Fruit fly (Drosophila melanogaster) whole organism, embryonic: Measurements from ENCODE around the gene Idh3g.
A peak's percentile ranks its signal among the peaks of the same experiment; 100 is the strongest.

Experiments
- Aef1 ChIP-seq: fragments of 200-800 bp; sonication (Bioruptor generic); IDR thresholded peaks from 3 replicates; pipeline ENCODE4 v1.3.6; 2022; ENCODE audit warnings: missing biosample characterization, missing genetic modification characterization
- Blimp-1 ChIP-seq: fragments of 200-800 bp; sonication (Bioruptor generic); optimal IDR thresholded peaks from 3 replicates; lab custom pipeline; 2018; ENCODE audit warnings: missing biosample characterization, missing genetic modification characterization, mild to moderate bottlenecking, moderate library complexity, missing genetic modification reagents
- CG1024 ChIP-seq: fragments of 200-800 bp; sonication (Bioruptor generic); IDR thresholded peaks from 2 replicates; pipeline ENCODE4 v1.3.6; 2022; ENCODE audit warnings: missing biosample characterization, missing genetic modification characterization
- CG10321 ChIP-seq: fragments of 200-800 bp; sonication (Bioruptor generic); IDR thresholded peaks from 2 replicates; pipeline ENCODE4 v1.3.6; 2022; ENCODE audit warnings: missing biosample characterization, missing genetic modification characterization
- CG10431 ChIP-seq: fragments of 200-800 bp; sonication (Bioruptor generic); optimal IDR thresholded peaks from 3 replicates; lab custom pipeline; 2018; ENCODE audit warnings: missing biosample characterization, mild to moderate bottlenecking, missing genetic modification characterization
- CG10543 ChIP-seq: fragments of 200-800 bp; sonication (Bioruptor generic); optimal IDR thresholded peaks from 3 replicates; lab custom pipeline; 2017; ENCODE audit warnings: missing biosample characterization, mild to moderate bottlenecking, missing genetic modification characterization, moderate library complexity
- CG10565 ChIP-seq: fragments of 200-800 bp; sonication (Bioruptor generic); optimal IDR thresholded peaks from 3 replicates; lab custom pipeline; 2016; ENCODE audit warnings: missing biosample characterization, mild to moderate bottlenecking, missing genetic modification characterization
- CG12942 ChIP-seq: fragments of 200-800 bp; sonication (Bioruptor generic); optimal IDR thresholded peaks from 3 replicates; lab custom pipeline; 2016; ENCODE audit warnings: missing biosample characterization, missing genetic modification characterization
- CG13424 ChIP-seq: fragments of 200-800 bp; sonication (Bioruptor generic); optimal IDR thresholded peaks from 2 replicates; lab custom pipeline; 2019; ENCODE audit warnings: missing biosample characterization, mild to moderate bottlenecking, missing genetic modification characterization, moderate library complexity
- CG14965 ChIP-seq: fragments of 200-800 bp; sonication (Bioruptor generic); optimal IDR thresholded peaks from 2 replicates; lab custom pipeline; 2016; ENCODE audit warnings: missing biosample characterization, missing genetic modification characterization, borderline replicate concordance
- CG18476 ChIP-seq: fragments of 200-800 bp; sonication (Bioruptor generic); optimal IDR thresholded peaks from 2 replicates; lab custom pipeline; 2016; ENCODE audit warnings: missing biosample characterization, mild to moderate bottlenecking, missing genetic modification characterization
- CG18599 ChIP-seq: fragments of 200-800 bp; sonication (Bioruptor generic); optimal IDR thresholded peaks from 3 replicates; lab custom pipeline; 2017; ENCODE audit warnings: missing biosample characterization, missing genetic modification characterization, mild to moderate bottlenecking, moderate library complexity, missing genetic modification reagents
- CG2678 ChIP-seq: fragments of 200-800 bp; sonication (Bioruptor generic); optimal IDR thresholded peaks from 3 replicates; lab custom pipeline; 2019; ENCODE audit warnings: missing biosample characterization, mild to moderate bottlenecking, missing genetic modification characterization, moderate library complexity
- CG2875 ChIP-seq: fragments of 200-800 bp; sonication (Bioruptor generic); optimal IDR thresholded peaks from 2 replicates; lab custom pipeline; 2017; ENCODE audit warnings: missing biosample characterization, mild to moderate bottlenecking, missing genetic modification characterization, missing genetic modification reagents
- CG31365 ChIP-seq: fragments of 200-800 bp; sonication (Bioruptor generic); optimal IDR thresholded peaks from 2 replicates; lab custom pipeline; 2018; ENCODE audit warnings: missing biosample characterization, mild to moderate bottlenecking, missing genetic modification characterization
- CG31388 ChIP-seq: fragments of 200-800 bp; sonication (Bioruptor generic); optimal IDR thresholded peaks from 2 replicates; lab custom pipeline; 2016; ENCODE audit warnings: missing biosample characterization, missing genetic modification characterization
- CG34376 ChIP-seq: fragments of 200-800 bp; sonication (Bioruptor generic); optimal IDR thresholded peaks from 2 replicates; lab custom pipeline; 2018; ENCODE audit warnings: missing biosample characterization, mild to moderate bottlenecking, missing genetic modification characterization
- CG3995 ChIP-seq: fragments of 200-800 bp; sonication (Bioruptor generic); optimal IDR thresholded peaks from 3 replicates; lab custom pipeline; 2016; ENCODE audit warnings: missing biosample characterization, missing genetic modification characterization
- CG5180 ChIP-seq: fragments of 200-800 bp; sonication (Bioruptor generic); optimal IDR thresholded peaks from 3 replicates; lab custom pipeline; 2017; ENCODE audit warnings: missing biosample characterization, missing genetic modification characterization, mild to moderate bottlenecking, moderate library complexity, missing genetic modification reagents
- CG6272 ChIP-seq: fragments of 200-800 bp; sonication (Bioruptor generic); IDR thresholded peaks from 2 replicates; pipeline ENCODE4 v1.3.6; 2022; ENCODE audit warnings: missing biosample characterization, missing genetic modification characterization
- CG7928 ChIP-seq: fragments of 200-800 bp; sonication (Bioruptor generic); optimal IDR thresholded peaks from 2 replicates; lab custom pipeline; 2017; ENCODE audit warnings: missing biosample characterization, mild to moderate bottlenecking, missing genetic modification characterization
- CG7963 ChIP-seq: fragments of 200-800 bp; sonication (Bioruptor generic); IDR thresholded peaks from 3 replicates; pipeline ENCODE4 v1.3.6; 2022; ENCODE audit warnings: missing biosample characterization, missing genetic modification characterization; ENCODE audit not compliant: partially characterized antibody
- CG9727 ChIP-seq: fragments of 200-800 bp; sonication (Bioruptor generic); optimal IDR thresholded peaks from 3 replicates; lab custom pipeline; 2017; ENCODE audit warnings: missing biosample characterization, mild to moderate bottlenecking, missing genetic modification characterization
- Dad ChIP-seq: fragments of 200-800 bp; sonication (Bioruptor generic); optimal IDR thresholded peaks from 3 replicates; lab custom pipeline; 2016; ENCODE audit warnings: missing biosample characterization, missing genetic modification characterization
- Ets97D ChIP-seq: fragments of 200-800 bp; sonication (Bioruptor generic); optimal IDR thresholded peaks from 3 replicates; lab custom pipeline; 2016; ENCODE audit warnings: missing biosample characterization, missing genetic modification characterization
- Gug ChIP-seq: fragments of 200-800 bp; sonication (Bioruptor generic); IDR thresholded peaks from 4 replicates; pipeline ENCODE4 v1.3.6; 2022; ENCODE audit warnings: missing biosample characterization, missing genetic modification characterization
- HmgD ChIP-seq: fragments of 200-800 bp; sonication (Bioruptor generic); optimal IDR thresholded peaks from 3 replicates; lab custom pipeline; 2016; ENCODE audit warnings: missing biosample characterization, missing genetic modification characterization
- Hsf ChIP-seq: fragments of 200-800 bp; sonication (Bioruptor generic); optimal IDR thresholded peaks from 3 replicates; lab custom pipeline; 2016; ENCODE audit warnings: missing biosample characterization, missing genetic modification characterization
- Lim3 ChIP-seq: fragments of 200-800 bp; sonication (Bioruptor generic); IDR thresholded peaks from 2 replicates; pipeline ENCODE4 v1.3.6; 2022; ENCODE audit warnings: missing biosample characterization, missing genetic modification characterization
- MTF-1 ChIP-seq: fragments of 200-800 bp; sonication (Bioruptor generic); optimal IDR thresholded peaks from 2 replicates; lab custom pipeline; 2018; ENCODE audit warnings: missing biosample characterization, mild to moderate bottlenecking, missing genetic modification characterization, borderline replicate concordance
- Oli ChIP-seq: fragments of 200-800 bp; sonication (Bioruptor generic); optimal IDR thresholded peaks from 2 replicates; lab custom pipeline; 2018; ENCODE audit warnings: missing biosample characterization, mild to moderate bottlenecking, missing genetic modification characterization, moderate library complexity
- Opbp ChIP-seq: fragments of 200-800 bp; sonication (Bioruptor generic); IDR thresholded peaks from 3 replicates; pipeline ENCODE4 v1.3.6; 2022; ENCODE audit warnings: missing biosample characterization, missing genetic modification characterization; ENCODE audit not compliant: partially characterized antibody
- Optix ChIP-seq: fragments of 200-800 bp; sonication (Bioruptor generic); IDR thresholded peaks from 3 replicates; pipeline ENCODE4 v1.3.6; 2022; ENCODE audit warnings: missing biosample characterization, missing genetic modification characterization
- Poxn ChIP-seq: fragments of 200-800 bp; sonication (Bioruptor generic); IDR thresholded peaks from 2 replicates; pipeline ENCODE4 v1.3.6; 2022; ENCODE audit warnings: missing biosample characterization, missing genetic modification characterization
- Sry-β ChIP-seq: fragments of 200-800 bp; sonication (Bioruptor generic); optimal IDR thresholded peaks from 2 replicates; lab custom pipeline; 2018; ENCODE audit warnings: missing biosample characterization, mild to moderate bottlenecking, missing genetic modification characterization, moderate library complexity
- Taf1 ChIP-seq: fragments of 200-800 bp; sonication (Bioruptor generic); IDR thresholded peaks from 2 replicates; pipeline ENCODE4 v1.3.6; 2022; ENCODE audit warnings: missing biosample characterization, missing genetic modification characterization
- YL-1 ChIP-seq: fragments of 200-800 bp; sonication (Bioruptor generic); optimal IDR thresholded peaks from 3 replicates; lab custom pipeline; 2017; ENCODE audit warnings: missing biosample characterization, mild to moderate bottlenecking, missing genetic modification characterization
- ase ChIP-seq: fragments of 200-800 bp; sonication (Bioruptor generic); IDR thresholded peaks from 3 replicates; pipeline ENCODE4 v1.3.6; 2022; ENCODE audit warnings: missing biosample characterization, missing genetic modification characterization
- br ChIP-seq: fragments of >200 bp; optimal IDR thresholded peaks from 2 replicates; lab custom pipeline; 2017
- chif ChIP-seq, 2 experiments: fragments of 200-800 bp; sonication (Bioruptor generic); optimal IDR thresholded peaks; 3 replicates each; lab custom pipeline; 2016; ENCODE audit warnings: missing biosample characterization in 2 of 2, missing genetic modification characterization in 2 of 2
- crol ChIP-seq: fragments of 200-800 bp; sonication (Bioruptor generic); IDR thresholded peaks from 2 replicates; pipeline ENCODE4 v1.3.6; 2022; ENCODE audit warnings: missing biosample characterization, missing genetic modification characterization
- gce ChIP-seq: fragments of 200-800 bp; sonication (Bioruptor generic); IDR thresholded peaks from 3 replicates; pipeline ENCODE4 v1.3.6; 2022; ENCODE audit warnings: missing biosample characterization, missing genetic modification characterization
- gro ChIP-seq: fragments of 200-800 bp; sonication (Bioruptor generic); optimal IDR thresholded peaks from 2 replicates; lab custom pipeline; 2016; ENCODE audit warnings: missing biosample characterization, missing genetic modification characterization
- mam ChIP-seq: fragments of 200-800 bp; sonication (Bioruptor generic); optimal IDR thresholded peaks from 3 replicates; lab custom pipeline; 2016; ENCODE audit warnings: missing biosample characterization, missing genetic modification characterization
- mirr ChIP-seq: fragments of 200-800 bp; sonication (Bioruptor generic); optimal IDR thresholded peaks from 3 replicates; lab custom pipeline; 2018; ENCODE audit warnings: missing biosample characterization, mild to moderate bottlenecking, missing genetic modification characterization
- org-1 ChIP-seq: fragments of 200-800 bp; sonication (Bioruptor generic); optimal IDR thresholded peaks from 2 replicates; lab custom pipeline; 2017; ENCODE audit warnings: missing biosample characterization, missing genetic modification characterization
- pfk ChIP-seq: fragments of 200-800 bp; sonication (Bioruptor generic); optimal IDR thresholded peaks from 2 replicates; lab custom pipeline; 2018; ENCODE audit warnings: missing biosample characterization, mild to moderate bottlenecking, missing genetic modification characterization, moderate library complexity
- stwl ChIP-seq: fragments of 200-800 bp; sonication (Bioruptor generic); optimal IDR thresholded peaks from 3 replicates; lab custom pipeline; 2018; ENCODE audit warnings: missing biosample characterization, mild to moderate bottlenecking, missing genetic modification characterization, moderate library complexity
- toy ChIP-seq: fragments of 200-800 bp; sonication (Bioruptor generic); IDR thresholded peaks from 2 replicates; pipeline ENCODE4 v1.3.6; 2022; ENCODE audit warnings: missing biosample characterization, missing genetic modification characterization
- ttk ChIP-seq: fragments of 200-800 bp; sonication (Bioruptor generic); IDR thresholded peaks from 2 replicates; pipeline ENCODE4 v2.1.2; 2022; ENCODE audit warnings: missing biosample characterization, missing genetic modification characterization

Gene Idh3g

DNA sequence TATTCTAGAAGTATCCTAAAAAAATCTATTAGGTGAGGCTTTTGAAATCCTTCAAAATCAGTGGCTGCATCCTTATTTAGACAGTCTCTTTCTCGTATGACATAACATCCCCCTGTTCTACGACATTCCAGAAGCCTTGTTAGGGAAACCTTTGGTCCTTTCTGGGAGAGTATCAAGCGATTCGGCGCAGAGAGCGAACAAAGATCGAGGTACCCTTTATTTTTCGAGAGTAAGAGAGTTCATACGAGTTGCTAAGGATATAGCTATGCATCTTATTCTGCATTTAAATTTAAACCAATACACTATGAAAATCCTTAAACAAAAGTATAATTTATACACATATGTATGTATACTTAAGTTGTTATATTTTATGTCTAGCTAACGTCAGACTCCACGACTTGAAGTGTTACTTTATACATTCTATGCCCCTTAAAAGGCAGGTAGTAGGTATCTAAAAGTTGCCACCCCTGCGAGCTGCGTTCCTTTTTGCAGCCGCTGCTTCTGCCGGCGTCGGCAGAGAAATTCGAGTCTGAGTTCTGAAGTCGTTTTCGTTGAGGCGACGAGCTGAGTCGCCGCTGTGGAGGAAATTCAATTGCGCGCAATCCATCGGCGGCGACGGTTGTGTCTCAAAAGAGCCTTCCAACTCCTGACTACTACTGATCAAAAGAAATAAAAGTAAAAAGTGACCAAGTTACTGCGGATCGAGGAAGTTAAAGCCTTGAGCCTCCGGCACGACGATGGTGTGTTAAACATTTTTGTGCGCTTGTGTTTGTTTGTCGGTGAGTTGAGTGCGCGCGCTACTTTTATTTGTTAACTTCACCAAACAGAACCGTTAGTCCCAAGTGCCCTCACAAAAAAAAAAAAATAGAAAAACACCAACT lies 43.1 kb upstream of the Idh3g start, which contains the start of gene jigr1 (continued):
- TF ChIP-seq MTF-1 (GFP tag; lab: Kevin White, UChicago) (no peak), org-1 (GFP tag; lab: Kevin White, UChicago) (peak; percentile 15), Ets97D (no peak), Aef1 (no peak), ttk (GFP tag; lab: Robert Waterston, UW) (no peak), Oli (peak; percentile 42), CG18476 (GFP tag; lab: Kevin White, UChicago) (peak; percentile 21), pfk (GFP tag; lab: Kevin White, UChicago) (no peak), CG10565 (GFP tag; lab: Kevin White, UChicago) (no peak), CG2678 (tag; lab: Kevin White, UChicago) (peak; percentile 12), CG13424 (peak; percentile 19), mam (GFP tag; lab: Kevin White, UChicago) (no peak), Dad (GFP tag; lab: Kevin White, UChicago) (no peak), CG3995 (GFP tag; lab: Kevin White, UChicago) (no peak), toy (GFP tag; lab: Robert Waterston, UW) (no peak), gro (GFP tag; lab: Kevin White, UChicago) (no peak), stwl (tag; lab: Kevin White, UChicago) (peak; percentile 3), Optix (GFP tag; lab: Robert Waterston, UW) (no peak), CG10321 (GFP tag; lab: Robert Waterston, UW) (no peak), CG10543 (GFP tag; lab: Kevin White, UChicago) (no peak), Opbp (no peak), Taf1 (GFP tag; lab: Robert Waterston, UW) (no peak), CG5180 (GFP tag; lab: Kevin White, UChicago) (no peak), Sry-β (GFP tag; lab: Kevin White, UChicago) (no peak), CG10431 (GFP tag; lab: Kevin White, UChicago) (no peak), Gug (GFP tag; lab: Robert Waterston, UW) (no peak), HmgD (GFP tag; lab: Kevin White, UChicago) (no peak), CG14965 (GFP tag; lab: Kevin White, UChicago) (no peak), CG2875 (GFP tag; lab: Kevin White, UChicago) (no peak), br (lab: Kevin White, UChicago) (no peak), CG18599 (no peak), CG1024 (no peak), CG9727 (GFP tag; lab: Kevin White, UChicago) (peak; percentile 84), Hsf (GFP tag; lab: Kevin White, UChicago) (peak; percentile 13), CG34376 (GFP tag; lab: Kevin White, UChicago) (no peak), mirr (GFP tag; lab: Kevin White, UChicago) (no peak), CG12942 (GFP tag; lab: Kevin White, UChicago) (no peak), CG6272 (GFP tag; lab: Robert Waterston, UW) (no peak), CG7928 (GFP tag; lab: Kevin White, UChicago) (no peak), CG31388 (GFP tag; lab: Kevin White, UChicago) (no peak), CG31365 (tag; lab: Kevin White, UChicago) (no peak), chif (GFP tag; optimal IDR thresholded peaks at IDR 0.05; lab: Kevin White, UChicago) (peak; percentile 6 to 66), gce (no peak), ase (GFP tag; lab: Robert Waterston, UW) (no peak), CG7963 (no peak), Blimp-1 (peak; percentile 3), Poxn (GFP tag; lab: Robert Waterston, UW) (no peak), YL-1 (GFP tag; lab: Kevin White, UChicago) (no peak), crol (no peak), Lim3 (GFP tag; lab: Robert Waterston, UW) (no peak)
